Fruit fly (Drosophila melanogaster) whole organism, embryonic: ENCODE results near the gene CG5639.

Experiments
- CG12942 ChIP-seq: fragments of 200-800 bp; sonication (Bioruptor generic); optimal IDR thresholded peaks from 3 replicates; lab custom pipeline; 2016; ENCODE audit warnings: missing biosample characterization, missing genetic modification characterization
- CG16813 ChIP-seq: fragments of 200-800 bp; sonication (Bioruptor generic); IDR thresholded peaks from 3 replicates; pipeline ENCODE4 v1.3.6; 2022; ENCODE audit warnings: missing biosample characterization, missing genetic modification characterization; ENCODE audit not compliant: partially characterized antibody
- CG8388 ChIP-seq: fragments of 200-800 bp; sonication (Bioruptor generic); optimal IDR thresholded peaks from 2 replicates; lab custom pipeline; 2019; ENCODE audit warnings: missing biosample characterization, mild to moderate bottlenecking, missing genetic modification characterization, moderate library complexity
- E2f1 ChIP-seq: fragments of 200-800 bp; sonication (Bioruptor generic); IDR thresholded peaks from 2 replicates; pipeline ENCODE4 v1.3.6; 2022; ENCODE audit warnings: missing biosample characterization, missing genetic modification characterization
- Fer2 ChIP-seq: fragments of 200-800 bp; sonication (Bioruptor generic); optimal IDR thresholded peaks from 2 replicates; lab custom pipeline; 2018; ENCODE audit warnings: missing biosample characterization, mild to moderate bottlenecking, missing genetic modification characterization, moderate library complexity
- Hmx ChIP-seq: fragments of 200-800 bp; sonication (Bioruptor generic); optimal IDR thresholded peaks from 2 replicates; lab custom pipeline; 2016; ENCODE audit warnings: missing biosample characterization, missing genetic modification characterization
- NFAT ChIP-seq: fragments of 200-800 bp; sonication (Bioruptor generic); IDR thresholded peaks from 2 replicates; pipeline ENCODE4 v1.3.6; 2022; ENCODE audit warnings: missing biosample characterization, missing genetic modification characterization
- exex ChIP-seq: fragments of 200-800 bp; sonication (Bioruptor generic); optimal IDR thresholded peaks from 4 replicates; lab custom pipeline; 2018; ENCODE audit warnings: missing biosample characterization, mild to moderate bottlenecking, missing genetic modification characterization, moderate library complexity
- fru ChIP-seq: fragments of >200 bp; optimal IDR thresholded peaks from 2 replicates; lab custom pipeline; 2017
- run ChIP-seq: fragments of 200-800 bp; sonication (Bioruptor generic); optimal IDR thresholded peaks from 3 replicates; lab custom pipeline; 2018; ENCODE audit warnings: missing biosample characterization, mild to moderate bottlenecking, missing genetic modification characterization
- slp2 ChIP-seq: fragments of 200-800 bp; sonication (Bioruptor generic); optimal IDR thresholded peaks from 2 replicates; lab custom pipeline; 2016; ENCODE audit warnings: missing biosample characterization, missing genetic modification characterization
- stwl ChIP-seq: fragments of 200-800 bp; sonication (Bioruptor generic); optimal IDR thresholded peaks from 3 replicates; lab custom pipeline; 2018; ENCODE audit warnings: missing biosample characterization, mild to moderate bottlenecking, missing genetic modification characterization, moderate library complexity
- tap ChIP-seq: fragments of 200-800 bp; optimal IDR thresholded peaks from 3 replicates; lab custom pipeline; 2019; ENCODE audit warnings: missing biosample characterization, mild to moderate bottlenecking, missing genetic modification characterization, moderate library complexity

CG5639 gene

DNA sequence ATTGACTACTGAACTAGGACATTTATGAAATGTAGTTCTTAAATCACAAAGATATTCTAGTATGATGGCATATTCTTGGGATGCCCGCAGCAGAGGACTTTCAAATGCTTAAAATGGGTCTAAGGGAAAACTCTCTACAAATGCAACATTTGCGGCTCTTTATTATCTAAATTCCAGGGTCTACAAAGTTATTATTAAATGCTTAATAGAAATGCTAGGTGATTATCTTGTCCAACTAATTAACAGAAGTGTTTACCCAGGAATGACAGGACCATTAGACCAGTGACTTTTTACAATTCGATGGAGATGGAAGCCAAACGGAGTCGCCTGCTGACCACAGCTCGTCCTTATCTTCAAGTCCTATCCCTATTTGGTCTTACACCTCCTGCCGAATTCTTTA lies 51.8 kb downstream of the CG5639 start, which contains the start of gene Gr98c:
Gene Gr98c (plus strand): TSS at position 301 of the 400 bp plus-strand sequence.
- TF ChIP-seq CG16813 (GFP tag; lab: Robert Waterston, UW) (no peak), NFAT (GFP tag; lab: Robert Waterston, UW) (no peak), Fer2 (no peak), run (tag; lab: Kevin White, UChicago) (no peak), stwl (tag; lab: Kevin White, UChicago) (no peak), slp2 (no peak), CG8388 (GFP tag; lab: Kevin White, UChicago) (no peak), tap (tag; lab: Kevin White, UChicago) (no peak), fru (lab: Kevin White, UChicago) (no peak)
- TF ChIP-seq, all 482 proteins: peak for 0

dm6 chr3R:27542197-27542596 lies 53.7 kb downstream of the CG5639 start, which contains the start of gene Gr98b:
TSS of gene Gr98b (plus strand) at chr3R:27542497.
- no peak for TF ChIP-seq CG12942 (GFP tag; lab: Kevin White, UChicago)
- TF ChIP-seq E2f1 (GFP tag; lab: Robert Waterston, UW), result no peak
- no peak for TF ChIP-seq exex (tag; lab: Kevin White, UChicago)
- no peak for TF ChIP-seq Hmx (GFP tag; lab: Kevin White, UChicago)
